Worm (Caenorhabditis elegans) whole organism, L4 larva: ENCODE results near the gene ttr-20.

Experiments
- daf-12 ChIP-seq: fragments of 150-350 bp; optimal IDR thresholded peaks from 2 replicates; lab custom pipeline; 2014; ENCODE audit warnings: missing biosample characterization, missing genetic modification reagents, missing genetic modification characterization
- gei-8 ChIP-seq: fragments of 200-800 bp; sonication (Bioruptor generic); optimal IDR thresholded peaks from 2 replicates; lab custom pipeline; 2018; ENCODE audit warnings: mild to moderate bottlenecking, missing genetic modification characterization, missing compliant biosample characterization
- lin-1 ChIP-seq: fragments of 200-800 bp; sonication (Bioruptor generic); IDR thresholded peaks from 2 replicates; pipeline ENCODE4 v1.3.6; 2022; ENCODE audit warnings: missing genetic modification reagents, missing genetic modification characterization, missing compliant biosample characterization
- mdl-1 ChIP-seq, 2 experiments: fragments of 150-350 bp in 1 of 2; sonication (generic microtip) in 1 of 2; optimal IDR thresholded peaks; 2 replicates each; lab custom pipeline; 2014 to 2017; ENCODE audit warnings: missing biosample characterization in 2 of 2, missing genetic modification characterization in 2 of 2
- nhr-11 ChIP-seq: fragments of 150-350 bp; optimal IDR thresholded peaks from 2 replicates; lab custom pipeline; 2014; ENCODE audit warnings: missing biosample characterization, missing genetic modification characterization

DNA sequence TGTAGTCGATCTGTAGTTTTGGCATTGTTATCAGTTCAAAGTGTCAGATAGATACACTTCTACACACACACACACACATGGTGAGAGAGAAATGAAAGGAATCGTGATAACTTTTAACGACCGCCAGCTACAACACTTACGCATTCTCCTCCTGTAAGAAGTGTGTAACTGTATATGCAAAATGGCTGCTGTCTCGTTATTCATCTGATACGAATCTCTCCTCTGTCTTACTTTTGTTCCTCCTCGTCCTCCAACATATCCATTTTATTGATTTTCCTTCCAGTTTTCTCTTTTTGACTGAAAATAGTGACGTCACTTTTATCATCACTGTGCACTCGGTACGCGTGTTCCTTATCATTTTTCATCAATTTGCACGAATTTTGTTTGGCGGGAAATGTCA lies 33.9 kb upstream of the ttr-20 start:
- TF ChIP-seq daf-12 (tag; lab: Kevin White, UChicago) (no peak), lin-1 (GFP tag; lab: Robert Waterston, UW) (no peak), mdl-1 (tag; optimal IDR thresholded peaks at IDR 0.05; lab: Kevin White, UChicago) (peak in 1 of 2 experiments; percentile 61), nhr-11 (tag; lab: Kevin White, UChicago) (no peak), gei-8 (no peak)
